Fruit fly (Drosophila melanogaster) whole organism: ENCODE results near the gene CG15219.

Experiments used
- CG8478 ChIP-seq: fragments of >200 bp; optimal IDR thresholded peaks from 2 replicates; lab custom pipeline; 2018; ENCODE audit warnings: inconsistent platforms
- Dll ChIP-seq: fragments of >200 bp; optimal IDR thresholded peaks from 2 replicates; lab custom pipeline; 2017
- EcR ChIP-seq, 2 experiments: fragments of >200 bp; optimal IDR thresholded peaks; 2 replicates each; lab custom pipeline; 2017; ENCODE audit warnings: missing biosample characterization in 2 of 2, missing genetic modification characterization in 2 of 2, missing genetic modification reagents in 2 of 2
- pan ChIP-seq: fragments of >200 bp; optimal IDR thresholded peaks from 2 replicates; lab custom pipeline; 2017
- psq ChIP-seq: fragments of >200 bp; optimal IDR thresholded peaks from 2 replicates; lab custom pipeline; 2017
- usp ChIP-seq: fragments of >200 bp; optimal IDR thresholded peaks from 2 replicates; lab custom pipeline; 2017; ENCODE audit warnings: missing biosample characterization, missing genetic modification characterization, mixed read lengths

DNA sequence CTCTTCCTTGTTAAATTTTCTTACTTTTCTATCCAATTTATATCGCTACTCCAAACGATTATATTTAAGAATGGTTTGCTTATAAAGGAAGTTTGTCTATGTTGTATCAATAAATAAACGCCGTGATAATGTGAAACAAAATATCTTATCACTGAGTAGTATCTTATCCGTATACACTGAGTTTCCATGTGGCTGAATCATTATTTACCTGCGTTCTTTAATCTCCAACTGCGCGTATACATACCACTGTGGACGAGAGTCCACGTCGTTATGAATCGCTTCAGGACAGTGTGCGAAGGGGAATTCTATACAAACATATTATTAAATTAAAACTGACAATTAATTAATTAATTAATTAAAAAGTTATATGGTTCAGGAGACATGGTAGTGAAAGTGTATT lies 34.0 kb upstream of the CG15219 start:
- TF ChIP-seq pan (lab: Kevin White, UChicago) (no peak), psq (no peak), Dll (lab: Kevin White, UChicago) (no peak), CG8478 (lab: Kevin White, UChicago) (no peak), EcR (GFP tag; optimal IDR thresholded peaks at IDR 0.05; lab: Kevin White, UChicago) (no peak), usp (no peak)
